Worm (Caenorhabditis elegans): ENCODE measurements around the gene Y41D4A.3.

The Y41D4A.3 gene

ce11 chrIV:1738324-1738730, 15.3 kb upstream of the Y41D4A.3 start (continued):
- TF ChIP-seq pax-3 (tag; optimal IDR thresholded peaks at IDR 0.05) (peak; percentile 13), C16A3.4 (tag; optimal IDR thresholded peaks at IDR 0.05) (peak; percentile 5), mab-9 (GFP tag; IDR thresholded peaks at IDR 0.05) (no peak), elt-3 (tag; optimal IDR thresholded peaks at IDR 0.05) (peak in 1 of 6 experiments; percentile 3), lin-39 (tag; optimal IDR thresholded peaks at IDR 0.05) (no peak), lin-13 (GFP tag; optimal IDR thresholded peaks at IDR 0.05) (peak; percentile 64), nhr-90 (tag; optimal IDR thresholded peaks at IDR 0.05; ENCODE audit: poor library complexity) (peak; percentile 66), fkh-8 (tag; optimal IDR thresholded peaks at IDR 0.05) (peak; percentile 67), mep-1 (tag; optimal IDR thresholded peaks at IDR 0.05) (peak; percentile 3), unc-30 (tag; optimal IDR thresholded peaks at IDR 0.05) (no peak)

ce11 chrIV:1738892-1739291, 14.7 kb upstream of the Y41D4A.3 start:
- TF ChIP-seq C16A3.4 (tag; optimal IDR thresholded peaks at IDR 0.05): no peak
- peak; percentile 60 for TF ChIP-seq egl-13 (tag; optimal IDR thresholded peaks at IDR 0.05)
- TF ChIP-seq nhr-20 (tag; optimal IDR thresholded peaks at IDR 0.05): peak; percentile 39
- TF ChIP-seq ces-1 (GFP tag; optimal IDR thresholded peaks at IDR 0.05): no peak
- peak; percentile 69 for TF ChIP-seq nhr-47 (tag; optimal IDR thresholded peaks at IDR 0.05)
- no peak for TF ChIP-seq nhr-84 (tag; optimal IDR thresholded peaks at IDR 0.05)
- TF ChIP-seq jun-1 (tag; optimal IDR thresholded peaks at IDR 0.05): no peak
- peak; percentile 35 for TF ChIP-seq swsn-7 (tag; optimal IDR thresholded peaks at IDR 0.05)
- TF ChIP-seq efl-3 (GFP tag; optimal IDR thresholded peaks at IDR 0.05): no peak
- TF ChIP-seq lin-14 (GFP tag; optimal IDR thresholded peaks at IDR 0.05): peak; percentile 31
- TF ChIP-seq fkh-8 (tag; optimal IDR thresholded peaks at IDR 0.05): peak; percentile 89
- no peak for TF ChIP-seq vab-15 (tag; optimal IDR thresholded peaks at IDR 0.05)
- no peak for TF ChIP-seq mep-1 (tag; optimal IDR thresholded peaks at IDR 0.05)
- no peak for TF ChIP-seq ceh-63 (GFP tag; optimal IDR thresholded peaks at IDR 0.05)
- TF ChIP-seq hpl-2 (GFP tag; optimal IDR thresholded peaks at IDR 0.05): no peak
- no peak for TF ChIP-seq C34B4.2 (tag; optimal IDR thresholded peaks at IDR 0.05)
- no peak for TF ChIP-seq nhr-19 (GFP tag; conservative IDR thresholded peaks at IDR 0.05)
- no peak for TF ChIP-seq ama-1 (optimal IDR thresholded peaks at IDR 0.05)
- TF ChIP-seq irx-1 (tag; optimal IDR thresholded peaks at IDR 0.05): no peak
- TF ChIP-seq mdl-1 (tag; optimal IDR thresholded peaks at IDR 0.05): no peak
- TF ChIP-seq elt-3 (tag; optimal IDR thresholded peaks at IDR 0.05): no peak
- TF ChIP-seq lir-3 (tag; optimal IDR thresholded peaks at IDR 0.05; ENCODE audit: poor library complexity): no peak
- no peak for TF ChIP-seq efl-1 (optimal IDR thresholded peaks at IDR 0.05)
- peak in 1 of 2 experiments; percentile 89 for TF ChIP-seq efl-1 (GFP tag; optimal IDR thresholded peaks at IDR 0.05 in 1 of 2)
- no peak for TF ChIP-seq elt-2 (tag; optimal IDR thresholded peaks at IDR 0.05)
- TF ChIP-seq lin-13 (GFP tag; optimal IDR thresholded peaks at IDR 0.05): no peak
- TF ChIP-seq dsc-1 (tag; optimal IDR thresholded peaks at IDR 0.05): peak; percentile 54
- TF ChIP-seq nhr-85 (tag): no peak
- TF ChIP-seq isw-1 (GFP tag; IDR thresholded peaks at IDR 0.05): no peak
- no peak for TF ChIP-seq lin-35 (GFP tag; optimal IDR thresholded peaks at IDR 0.05)
- no peak for TF ChIP-seq lin-15B (tag; optimal IDR thresholded peaks at IDR 0.05)
- TF ChIP-seq nhr-71 (tag; optimal IDR thresholded peaks at IDR 0.05): peak; percentile 53

ce11 chrIV:1739366-1740104, 14.0 kb upstream of the Y41D4A.3 start:
- no peak for TF ChIP-seq lir-3 (tag; optimal IDR thresholded peaks at IDR 0.05; ENCODE audit: poor library complexity)
- TF ChIP-seq F16B12.6 (tag; optimal IDR thresholded peaks at IDR 0.05): peak; percentile 41
- TF ChIP-seq hlh-17 (GFP tag; optimal IDR thresholded peaks at IDR 0.05; ENCODE audit: borderline replicate concordance): no peak
- TF ChIP-seq hlh-4 (tag; optimal IDR thresholded peaks at IDR 0.05): no peak
- TF ChIP-seq nhr-28 (tag; optimal IDR thresholded peaks at IDR 0.05): no peak
- peak; percentile 58 for TF ChIP-seq blmp-1 (tag; optimal IDR thresholded peaks at IDR 0.05)
- no peak for TF ChIP-seq nhr-20 (tag; optimal IDR thresholded peaks at IDR 0.05)
- no peak for TF ChIP-seq unc-86 (tag; optimal IDR thresholded peaks at IDR 0.05)
- TF ChIP-seq snu-23 (GFP tag; optimal IDR thresholded peaks at IDR 0.05): peak; percentile 9
- peak in 1 of 2 experiments; percentile 2 for TF ChIP-seq lin-35 (GFP tag; optimal IDR thresholded peaks at IDR 0.05)
- TF ChIP-seq mdl-1 (tag; optimal IDR thresholded peaks at IDR 0.05): peak in 1 of 2 experiments; percentile 23
- TF ChIP-seq efl-1 (optimal IDR thresholded peaks at IDR 0.05): peak; percentile 3 to 4
- peak; percentile 19 to 79 for TF ChIP-seq efl-1 (GFP tag; optimal IDR thresholded peaks at IDR 0.05 in 1 of 2)
- no peak for TF ChIP-seq ztf-4 (tag; optimal IDR thresholded peaks at IDR 0.05)
- no peak for TF ChIP-seq zag-1 (tag; optimal IDR thresholded peaks at IDR 0.05)
- no peak for TF ChIP-seq efl-3 (GFP tag; optimal IDR thresholded peaks at IDR 0.05)
- no peak for TF ChIP-seq grh-1 (GFP tag; IDR thresholded peaks at IDR 0.05)
- TF ChIP-seq ceh-63 (GFP tag; optimal IDR thresholded peaks at IDR 0.05): no peak
- TF ChIP-seq unc-130 (tag; optimal IDR thresholded peaks at IDR 0.05): no peak
- TF ChIP-seq nhr-85 (tag): peak; percentile 37
- TF ChIP-seq rnt-1 (tag; optimal IDR thresholded peaks at IDR 0.05): peak; percentile 25

Data from whole organism, L1 larva.